Fruit fly (Drosophila melanogaster) whole organism, pupa: Measurements from ENCODE around the gene CG14050.

Source experiments
- CG10348 ChIP-seq: fragments of 200-800 bp; sonication (Bioruptor generic); IDR thresholded peaks from 2 replicates; pipeline ENCODE4 v1.3.6; 2022; ENCODE audit warnings: missing biosample characterization, missing genetic modification characterization
- CG12605 ChIP-seq: fragments of 200-800 bp; sonication (Bioruptor generic); IDR thresholded peaks from 2 replicates; pipeline ENCODE4 v1.3.6; 2022; ENCODE audit warnings: missing biosample characterization, missing genetic modification characterization
- CG13204 ChIP-seq: fragments of 200-800 bp; sonication (Bioruptor generic); optimal IDR thresholded peaks from 2 replicates; lab custom pipeline; 2018; ENCODE audit warnings: missing biosample characterization, mild to moderate bottlenecking, missing genetic modification characterization, moderate library complexity
- CG14655 ChIP-seq: fragments of 200-800 bp; sonication (Bioruptor generic); optimal IDR thresholded peaks from 3 replicates; lab custom pipeline; 2017; ENCODE audit warnings: mild to moderate bottlenecking, missing biosample characterization, missing genetic modification reagents, missing genetic modification characterization
- CG15710 ChIP-seq: fragments of 200-800 bp; sonication (Bioruptor generic); optimal IDR thresholded peaks from 2 replicates; lab custom pipeline; 2018; ENCODE audit warnings: missing biosample characterization, mild to moderate bottlenecking, missing genetic modification characterization, moderate library complexity
- CG17806 ChIP-seq: fragments of 200-800 bp; sonication (Bioruptor generic); optimal IDR thresholded peaks from 2 replicates; lab custom pipeline; 2018; ENCODE audit warnings: missing biosample characterization, mild to moderate bottlenecking, missing genetic modification characterization, moderate library complexity
- CG32121 ChIP-seq: fragments of 200-800 bp; sonication (Bioruptor generic); IDR thresholded peaks from 2 replicates; pipeline ENCODE4 v1.3.6; 2022; ENCODE audit warnings: missing biosample characterization, missing genetic modification characterization
- CG34367 ChIP-seq: fragments of 200-800 bp; sonication (Bioruptor generic); optimal IDR thresholded peaks from 2 replicates; lab custom pipeline; 2018; ENCODE audit warnings: missing biosample characterization, mild to moderate bottlenecking, missing genetic modification characterization
- CG4496 ChIP-seq: fragments of 200-800 bp; sonication (Bioruptor generic); IDR thresholded peaks from 3 replicates; pipeline ENCODE4 v1.3.6; 2022; ENCODE audit warnings: missing biosample characterization, missing genetic modification characterization
- CG8159 ChIP-seq: fragments of 200-800 bp; sonication (Bioruptor generic); optimal IDR thresholded peaks from 3 replicates; lab custom pipeline; 2018; ENCODE audit warnings: missing biosample characterization, mild to moderate bottlenecking, missing genetic modification characterization, moderate library complexity
- CG8301 ChIP-seq: fragments of 200-800 bp; sonication (Bioruptor generic); optimal IDR thresholded peaks from 2 replicates; lab custom pipeline; 2018; ENCODE audit warnings: missing biosample characterization, mild to moderate bottlenecking, missing genetic modification characterization
- CG9948 ChIP-seq: fragments of 200-800 bp; sonication (Bioruptor generic); optimal IDR thresholded peaks from 2 replicates; lab custom pipeline; 2018; ENCODE audit warnings: missing biosample characterization, mild to moderate bottlenecking, missing genetic modification characterization, moderate library complexity
- D1 ChIP-seq: fragments of 200-800 bp; sonication (Bioruptor generic); optimal IDR thresholded peaks from 2 replicates; lab custom pipeline; 2018; ENCODE audit warnings: missing biosample characterization, mild to moderate bottlenecking, missing genetic modification characterization, moderate library complexity
- EcR ChIP-seq: fragments of 200-800 bp; sonication (Bioruptor generic); optimal IDR thresholded peaks from 3 replicates; lab custom pipeline; 2019; ENCODE audit warnings: missing biosample characterization, missing genetic modification characterization, mild to moderate bottlenecking, moderate library complexity, missing genetic modification reagents
- Ets98B ChIP-seq: fragments of 200-800 bp; sonication (Bioruptor generic); IDR thresholded peaks from 2 replicates; pipeline ENCODE4 v1.3.6; 2022; ENCODE audit warnings: missing biosample characterization, missing genetic modification characterization
- Pif1A ChIP-seq: fragments of 200-800 bp; sonication (Bioruptor generic); optimal IDR thresholded peaks from 3 replicates; lab custom pipeline; 2016; ENCODE audit warnings: missing biosample characterization, missing genetic modification characterization
- Pif1B ChIP-seq: fragments of 200-800 bp; sonication (Bioruptor generic); optimal IDR thresholded peaks from 3 replicates; lab custom pipeline; 2016; ENCODE audit warnings: missing biosample characterization, missing genetic modification characterization
- Snoo ChIP-seq: fragments of 200-800 bp; sonication (Bioruptor generic); optimal IDR thresholded peaks from 3 replicates; lab custom pipeline; 2017; ENCODE audit warnings: missing biosample characterization, mild to moderate bottlenecking, missing genetic modification characterization, inconsistent platforms
- fd96Ca ChIP-seq: fragments of 200-800 bp; sonication (Bioruptor generic); IDR thresholded peaks from 3 replicates; pipeline ENCODE4 v1.3.6; 2022; ENCODE audit warnings: missing biosample characterization, missing genetic modification characterization
- gl ChIP-seq: fragments of 200-800 bp; sonication (Bioruptor generic); optimal IDR thresholded peaks from 2 replicates; lab custom pipeline; 2018; ENCODE audit warnings: missing biosample characterization, mild to moderate bottlenecking, missing genetic modification characterization
- rn ChIP-seq: fragments of 200-800 bp; sonication (Bioruptor generic); IDR thresholded peaks from 2 replicates; pipeline ENCODE4 v1.3.6; 2022; ENCODE audit warnings: missing biosample characterization, missing genetic modification characterization

CG14050 gene

dm6 chrX:2297428-2298200 is 28.4 kb downstream of the CG14050 start:
- peak; percentile 86 for TF ChIP-seq CG10348 (GFP tag; lab: Robert Waterston, UW)
- peak; percentile 89 for TF ChIP-seq CG9948 (tag; lab: Kevin White, UChicago)
- TF ChIP-seq Snoo (tag; lab: Kevin White, UChicago), result peak; percentile 89
- peak; percentile 93 for TF ChIP-seq CG8301 (tag; lab: Kevin White, UChicago)
- TF ChIP-seq CG8159 (tag; lab: Kevin White, UChicago), result peak; percentile 90
- TF ChIP-seq CG14655 (GFP tag; lab: Kevin White, UChicago), result peak; percentile 94
- TF ChIP-seq gl, result peak; percentile 71
- peak; percentile 94 for TF ChIP-seq CG12605 (GFP tag; lab: Robert Waterston, UW)
- peak; percentile 86 for TF ChIP-seq CG13204 (GFP tag; lab: Kevin White, UChicago)
- TF ChIP-seq Pif1A (GFP tag; lab: Kevin White, UChicago), result peak; percentile 96
- peak; percentile 93 for TF ChIP-seq CG15710 (tag; lab: Kevin White, UChicago)
- peak; percentile 98 for TF ChIP-seq Ets98B (GFP tag; lab: Robert Waterston, UW)
- TF ChIP-seq CG17806 (tag; lab: Kevin White, UChicago), result peak; percentile 88
- TF ChIP-seq CG32121, result peak; percentile 96
- TF ChIP-seq D1 (tag; lab: Kevin White, UChicago), result peak; percentile 42
- peak; percentile 53 for TF ChIP-seq EcR (GFP tag; lab: Kevin White, UChicago)
- TF ChIP-seq Pif1B (GFP tag; lab: Kevin White, UChicago), result peak; percentile 94
- peak; percentile 98 for TF ChIP-seq fd96Ca (GFP tag; lab: Robert Waterston, UW)
- TF ChIP-seq rn, result peak; percentile 89
- TF ChIP-seq CG34367 (tag; lab: Kevin White, UChicago), result peak; percentile 90
- TF ChIP-seq CG4496 (GFP tag; lab: Robert Waterston, UW), result peak; percentile 98

- TF ChIP-seq CG32121 (peak; percentile 79), CG17806 (tag; lab: Kevin White, UChicago) (peak; percentile 82), CG12605 (GFP tag; lab: Robert Waterston, UW) (no peak), CG4496 (GFP tag; lab: Robert Waterston, UW) (peak; percentile 86), fd96Ca (GFP tag; lab: Robert Waterston, UW) (peak; percentile 79), CG13204 (GFP tag; lab: Kevin White, UChicago) (peak; percentile 65), EcR (GFP tag; lab: Kevin White, UChicago) (peak; percentile 95), rn (peak; percentile 60; the same call in 1 of the 2 replicates), Pif1A (GFP tag; lab: Kevin White, UChicago) (peak; percentile 91), CG8159 (tag; lab: Kevin White, UChicago) (peak; percentile 95), gl (peak; percentile 76), Pif1B (GFP tag; lab: Kevin White, UChicago) (peak; percentile 88), Ets98B (GFP tag; lab: Robert Waterston, UW) (no peak; the same call in 1 of the 2 replicates), CG34367 (tag; lab: Kevin White, UChicago) (peak; percentile 90), D1 (tag; lab: Kevin White, UChicago) (peak; percentile 88), CG15710 (tag; lab: Kevin White, UChicago) (peak; percentile 92), CG8301 (tag; lab: Kevin White, UChicago) (peak; percentile 92), CG14655 (GFP tag; lab: Kevin White, UChicago) (peak; percentile 96), CG10348 (GFP tag; lab: Robert Waterston, UW) (peak; percentile 61; the same call in 1 of the 2 replicates), Snoo (tag; lab: Kevin White, UChicago) (peak; percentile 94), CG9948 (tag; lab: Kevin White, UChicago) (peak; percentile 92)
Observed at dm6 chrX:2296230-2297044, 29.6 kb downstream of the CG14050 start.

dm6 chrX:2295435-2296229 is 30.4 kb downstream of the CG14050 start, which contains the start of gene Raf:
Gene Raf (plus strand): TSS chrX:2295466.
- TF ChIP-seq CG12605 (GFP tag; lab: Robert Waterston, UW) (peak; percentile 42; the same call in 1 of the 2 replicates), Ets98B (GFP tag; lab: Robert Waterston, UW) (0 out of 2 replicates have a peak, but pooled peaks have one; percentile 54), CG10348 (GFP tag; lab: Robert Waterston, UW) (no peak)
